Worm (Caenorhabditis elegans) whole organism, L1 larva: ENCODE measurements around the gene ttr-13.

ENCODE experiments used
- F16B12.6 ChIP-seq: fragments of 150-350 bp; optimal IDR thresholded peaks from 2 replicates; lab custom pipeline; 2014; ENCODE audit warnings: missing biosample characterization, missing genetic modification characterization
- fos-1 ChIP-seq: fragments of 150-350 bp; optimal IDR thresholded peaks from 2 replicates; lab custom pipeline; 2014; ENCODE audit warnings: missing biosample characterization, missing genetic modification characterization
- pag-3 ChIP-seq: sonication (generic microtip); optimal IDR thresholded peaks from 2 replicates; lab custom pipeline; 2017; ENCODE audit warnings: missing genetic modification characterization, mild to moderate bottlenecking, missing compliant biosample characterization, antibody characterized with exemption, borderline replicate concordance; ENCODE audit not compliant: insufficient read depth
- rnt-1 ChIP-seq: sonication (generic microtip); optimal IDR thresholded peaks from 2 replicates; lab custom pipeline; 2016; ENCODE audit warnings: mild to moderate bottlenecking, missing genetic modification characterization, moderate library complexity, missing compliant biosample characterization
- snpc-4 ChIP-seq: fragments of 150-350 bp; optimal IDR thresholded peaks from 2 replicates; lab custom pipeline; 2014; ENCODE audit warnings: missing biosample characterization, missing genetic modification characterization

- TF ChIP-seq pag-3 (no peak), rnt-1 (no peak), F16B12.6 (tag; lab: Kevin White, UChicago) (no peak), snpc-4 (tag; lab: Kevin White, UChicago) (no peak), fos-1 (tag; lab: Kevin White, UChicago) (no peak)
Measured at ce11 chrV:20633619-20634018, 3.1 kb downstream of the ttr-13 start, which contains the start of gene F46B3.15.
